Fruit fly (Drosophila melanogaster) whole organism, pupa: ENCODE measurements around the gene CG7326.

Source experiments
- CG10348 ChIP-seq: fragments of 200-800 bp; sonication (Bioruptor generic); IDR thresholded peaks from 2 replicates; pipeline ENCODE4 v1.3.6; 2022; ENCODE audit warnings: missing biosample characterization, missing genetic modification characterization
- CG13204 ChIP-seq: fragments of 200-800 bp; sonication (Bioruptor generic); optimal IDR thresholded peaks from 2 replicates; lab custom pipeline; 2018; ENCODE audit warnings: missing biosample characterization, mild to moderate bottlenecking, missing genetic modification characterization, moderate library complexity
- CG14655 ChIP-seq: fragments of 200-800 bp; sonication (Bioruptor generic); optimal IDR thresholded peaks from 3 replicates; lab custom pipeline; 2017; ENCODE audit warnings: mild to moderate bottlenecking, missing biosample characterization, missing genetic modification reagents, missing genetic modification characterization
- CG15710 ChIP-seq: fragments of 200-800 bp; sonication (Bioruptor generic); optimal IDR thresholded peaks from 2 replicates; lab custom pipeline; 2018; ENCODE audit warnings: missing biosample characterization, mild to moderate bottlenecking, missing genetic modification characterization, moderate library complexity
- CG34367 ChIP-seq: fragments of 200-800 bp; sonication (Bioruptor generic); optimal IDR thresholded peaks from 2 replicates; lab custom pipeline; 2018; ENCODE audit warnings: missing biosample characterization, mild to moderate bottlenecking, missing genetic modification characterization
- CG4496 ChIP-seq: fragments of 200-800 bp; sonication (Bioruptor generic); IDR thresholded peaks from 3 replicates; pipeline ENCODE4 v1.3.6; 2022; ENCODE audit warnings: missing biosample characterization, missing genetic modification characterization
- CG8159 ChIP-seq: fragments of 200-800 bp; sonication (Bioruptor generic); optimal IDR thresholded peaks from 3 replicates; lab custom pipeline; 2018; ENCODE audit warnings: missing biosample characterization, mild to moderate bottlenecking, missing genetic modification characterization, moderate library complexity
- D1 ChIP-seq: fragments of 200-800 bp; sonication (Bioruptor generic); optimal IDR thresholded peaks from 2 replicates; lab custom pipeline; 2018; ENCODE audit warnings: missing biosample characterization, mild to moderate bottlenecking, missing genetic modification characterization, moderate library complexity
- EcR ChIP-seq: fragments of 200-800 bp; sonication (Bioruptor generic); optimal IDR thresholded peaks from 3 replicates; lab custom pipeline; 2019; ENCODE audit warnings: missing biosample characterization, missing genetic modification characterization, mild to moderate bottlenecking, moderate library complexity, missing genetic modification reagents
- fd96Ca ChIP-seq: fragments of 200-800 bp; sonication (Bioruptor generic); IDR thresholded peaks from 3 replicates; pipeline ENCODE4 v1.3.6; 2022; ENCODE audit warnings: missing biosample characterization, missing genetic modification characterization
- gl ChIP-seq: fragments of 200-800 bp; sonication (Bioruptor generic); optimal IDR thresholded peaks from 2 replicates; lab custom pipeline; 2018; ENCODE audit warnings: missing biosample characterization, mild to moderate bottlenecking, missing genetic modification characterization
- rn ChIP-seq: fragments of 200-800 bp; sonication (Bioruptor generic); IDR thresholded peaks from 2 replicates; pipeline ENCODE4 v1.3.6; 2022; ENCODE audit warnings: missing biosample characterization, missing genetic modification characterization

DNA sequence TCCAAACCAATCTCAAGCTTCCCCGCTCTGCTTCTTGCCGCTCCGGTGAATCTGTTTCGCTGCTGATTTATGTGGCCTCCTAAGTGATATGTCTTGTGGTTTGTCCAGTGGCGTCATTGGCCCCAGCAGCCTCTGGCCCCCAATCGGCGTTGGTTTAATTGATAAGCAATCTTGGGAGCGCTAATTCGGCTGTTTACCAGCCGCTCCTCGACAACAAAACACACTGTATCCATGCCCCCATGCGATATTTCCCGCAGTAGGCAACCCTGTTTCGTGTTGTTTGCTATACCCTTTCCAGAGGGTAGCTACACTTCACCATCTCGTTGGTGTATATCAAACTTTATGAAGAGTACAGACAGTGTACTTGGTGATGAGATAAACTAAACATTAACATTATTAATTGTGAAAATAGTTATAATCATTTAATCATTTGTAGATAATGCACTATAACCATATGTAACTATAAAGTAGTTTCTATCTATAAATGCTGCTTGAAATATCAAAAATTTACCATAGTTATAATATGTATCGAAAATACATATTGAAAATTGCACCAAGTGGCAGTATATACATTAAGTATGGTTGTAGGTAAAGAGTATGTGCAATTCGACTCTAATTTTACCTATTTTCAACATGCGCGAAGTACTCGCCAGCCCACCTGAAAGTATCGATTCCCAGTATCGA, 15.1 kb downstream of the CG7326 start, which contains the start of gene shop:
- peak; percentile 67 for TF ChIP-seq CG13204
- TF ChIP-seq CG15710 (tag; lab: Kevin White, UChicago): peak; percentile 87
- no peak for TF ChIP-seq EcR
- TF ChIP-seq CG34367 (tag; lab: Kevin White, UChicago): peak; percentile 86
- no peak for TF ChIP-seq D1 (tag; lab: Kevin White, UChicago)
- peak; percentile 38; the same call in 1 of the 2 replicates for TF ChIP-seq CG10348 (GFP tag; lab: Robert Waterston, UW)
- TF ChIP-seq rn (GFP tag; lab: Robert Waterston, UW): no peak
- peak; percentile 89 for TF ChIP-seq CG8159 (tag; lab: Kevin White, UChicago)
- peak; percentile 41 for TF ChIP-seq gl (tag; lab: Kevin White, UChicago)
- TF ChIP-seq CG14655: no peak
- peak; percentile 25; the same call in 1 of the 3 replicates for TF ChIP-seq fd96Ca (GFP tag; lab: Robert Waterston, UW)
- TF ChIP-seq CG4496 (GFP tag; lab: Robert Waterston, UW): peak; percentile 70
